Fruit fly (Drosophila melanogaster) whole organism, embryonic: ENCODE measurements around the gene CG18135.
A peak's percentile ranks its signal among the peaks of the same experiment; 100 is the strongest.

ENCODE experiments used
- ATbp ChIP-seq: fragments of 200-800 bp; sonication (Bioruptor generic); optimal IDR thresholded peaks from 2 replicates; lab custom pipeline; 2017; ENCODE audit warnings: missing biosample characterization, mild to moderate bottlenecking, missing genetic modification characterization, missing genetic modification reagents
- CG11504 ChIP-seq: fragments of 200-800 bp; sonication (Bioruptor generic); optimal IDR thresholded peaks from 3 replicates; lab custom pipeline; 2019; ENCODE audit warnings: missing biosample characterization, mild to moderate bottlenecking, missing genetic modification characterization, moderate library complexity
- CG11723 ChIP-seq: fragments of 200-800 bp; sonication (Bioruptor generic); optimal IDR thresholded peaks from 2 replicates; lab custom pipeline; 2017; ENCODE audit warnings: missing biosample characterization, mild to moderate bottlenecking, missing genetic modification characterization
- CG12659 ChIP-seq: fragments of 200-800 bp; sonication (Bioruptor generic); optimal IDR thresholded peaks from 3 replicates; lab custom pipeline; 2017; ENCODE audit warnings: mild to moderate bottlenecking, missing biosample characterization, missing genetic modification reagents, missing genetic modification characterization
- CG13775 ChIP-seq: fragments of 200-800 bp; sonication (Bioruptor generic); optimal IDR thresholded peaks from 3 replicates; lab custom pipeline; 2017; ENCODE audit warnings: missing biosample characterization, mild to moderate bottlenecking, missing genetic modification characterization
- CG14710 ChIP-seq: fragments of 200-800 bp; sonication (Bioruptor generic); optimal IDR thresholded peaks from 3 replicates; lab custom pipeline; 2019; ENCODE audit warnings: missing biosample characterization, mild to moderate bottlenecking, missing genetic modification characterization, moderate library complexity
- CG15011 ChIP-seq: fragments of 200-800 bp; sonication (Bioruptor generic); optimal IDR thresholded peaks from 3 replicates; lab custom pipeline; 2018; ENCODE audit warnings: missing biosample characterization, mild to moderate bottlenecking, missing genetic modification characterization
- CG15269 ChIP-seq: fragments of 200-800 bp; sonication (Bioruptor generic); optimal IDR thresholded peaks from 2 replicates; lab custom pipeline; 2018; ENCODE audit warnings: missing biosample characterization, mild to moderate bottlenecking, missing genetic modification characterization, moderate library complexity
- CG16863 ChIP-seq: fragments of 200-800 bp; sonication (Bioruptor generic); optimal IDR thresholded peaks from 3 replicates; lab custom pipeline; 2016; ENCODE audit warnings: missing biosample characterization, missing genetic modification characterization
- CG18262 ChIP-seq: fragments of 200-800 bp; optimal IDR thresholded peaks from 3 replicates; lab custom pipeline; 2019; ENCODE audit warnings: missing biosample characterization, mild to moderate bottlenecking, missing genetic modification characterization, moderate library complexity
- CG18599 ChIP-seq: fragments of 200-800 bp; sonication (Bioruptor generic); optimal IDR thresholded peaks from 3 replicates; lab custom pipeline; 2017; ENCODE audit warnings: missing biosample characterization, missing genetic modification characterization, mild to moderate bottlenecking, moderate library complexity, missing genetic modification reagents
- CG32532 ChIP-seq: fragments of 200-800 bp; sonication (Bioruptor generic); IDR thresholded peaks from 2 replicates; pipeline ENCODE4 v1.3.6; 2022; ENCODE audit warnings: missing biosample characterization, missing genetic modification characterization
- CG6813 ChIP-seq: fragments of 200-800 bp; sonication (Bioruptor generic); optimal IDR thresholded peaks from 2 replicates; lab custom pipeline; 2017; ENCODE audit warnings: missing biosample characterization, missing genetic modification characterization, mild to moderate bottlenecking, moderate library complexity, missing genetic modification reagents
- CG6854 ChIP-seq: fragments of 200-800 bp; sonication (Bioruptor generic); optimal IDR thresholded peaks from 3 replicates; lab custom pipeline; 2017; ENCODE audit warnings: missing biosample characterization, mild to moderate bottlenecking, missing genetic modification characterization
- CG7357 ChIP-seq: fragments of 200-800 bp; sonication (Bioruptor generic); IDR thresholded peaks from 3 replicates; pipeline ENCODE4 v1.3.6; 2022; ENCODE audit warnings: missing biosample characterization, missing genetic modification characterization
- CG9609 ChIP-seq: fragments of 200-800 bp; sonication (Bioruptor generic); optimal IDR thresholded peaks from 3 replicates; lab custom pipeline; 2016; ENCODE audit warnings: missing biosample characterization, missing genetic modification characterization
- CG9727 ChIP-seq: fragments of 200-800 bp; sonication (Bioruptor generic); optimal IDR thresholded peaks from 3 replicates; lab custom pipeline; 2017; ENCODE audit warnings: missing biosample characterization, mild to moderate bottlenecking, missing genetic modification characterization
- D19A ChIP-seq: fragments of 200-800 bp; optimal IDR thresholded peaks from 3 replicates; lab custom pipeline; 2019; ENCODE audit warnings: missing biosample characterization, mild to moderate bottlenecking, missing genetic modification characterization, moderate library complexity
- Deaf1 ChIP-seq: fragments of 200-800 bp; optimal IDR thresholded peaks from 3 replicates; lab custom pipeline; 2019; ENCODE audit warnings: missing biosample characterization, mild to moderate bottlenecking, missing genetic modification characterization, moderate library complexity
- Eip74EF ChIP-seq, 2 experiments: fragments of 200-800 bp in 1 of 2; fragments of >200 bp in 1 of 2; sonication (Bioruptor generic) in 1 of 2; optimal IDR thresholded peaks; 2 replicates each; lab custom pipeline; 2017 to 2019; ENCODE audit warnings: missing biosample characterization in 2 of 2, missing genetic modification characterization in 2 of 2, mild to moderate bottlenecking in 1 of 2, moderate library complexity in 1 of 2
- HHEX ChIP-seq: fragments of 200-800 bp; sonication (Bioruptor generic); optimal IDR thresholded peaks from 3 replicates; lab custom pipeline; 2017; ENCODE audit warnings: missing biosample characterization, mild to moderate bottlenecking, missing genetic modification characterization, missing genetic modification reagents
- HmgD ChIP-seq: fragments of 200-800 bp; sonication (Bioruptor generic); optimal IDR thresholded peaks from 3 replicates; lab custom pipeline; 2016; ENCODE audit warnings: missing biosample characterization, missing genetic modification characterization
- Hr78 ChIP-seq, 2 experiments: fragments of 200-800 bp in 1 of 2; fragments of >200 bp in 1 of 2; sonication (Bioruptor generic) in 1 of 2; optimal IDR thresholded peaks; 2 replicates each; lab custom pipeline; 2017 to 2019; ENCODE audit warnings: missing biosample characterization in 2 of 2, missing genetic modification characterization in 2 of 2, mild to moderate bottlenecking in 1 of 2, moderate library complexity in 1 of 2
- Kr ChIP-seq: fragments of 200-800 bp; sonication (Bioruptor generic); optimal IDR thresholded peaks from 2 replicates; lab custom pipeline; 2017; ENCODE audit warnings: missing biosample characterization, mild to moderate bottlenecking, missing genetic modification characterization
- Meics ChIP-seq: fragments of 200-800 bp; sonication (Bioruptor generic); optimal IDR thresholded peaks from 2 replicates; lab custom pipeline; 2017; ENCODE audit warnings: missing biosample characterization, mild to moderate bottlenecking, missing genetic modification characterization
- Myb ChIP-seq: fragments of 200-800 bp; sonication (Bioruptor generic); optimal IDR thresholded peaks from 2 replicates; lab custom pipeline; 2016; ENCODE audit warnings: missing biosample characterization, missing genetic modification characterization
- NC2α ChIP-seq: fragments of 200-800 bp; sonication (Bioruptor generic); optimal IDR thresholded peaks from 2 replicates; lab custom pipeline; 2016; ENCODE audit warnings: missing biosample characterization, missing genetic modification characterization
- Oli ChIP-seq: fragments of 200-800 bp; sonication (Bioruptor generic); optimal IDR thresholded peaks from 2 replicates; lab custom pipeline; 2018; ENCODE audit warnings: missing biosample characterization, mild to moderate bottlenecking, missing genetic modification characterization, moderate library complexity
- Poxn ChIP-seq: fragments of 200-800 bp; sonication (Bioruptor generic); IDR thresholded peaks from 2 replicates; pipeline ENCODE4 v1.3.6; 2022; ENCODE audit warnings: missing biosample characterization, missing genetic modification characterization
- Rfx ChIP-seq: fragments of 200-800 bp; sonication (Bioruptor generic); IDR thresholded peaks from 2 replicates; pipeline ENCODE4 v1.3.6; 2022; ENCODE audit warnings: missing biosample characterization, missing genetic modification characterization
- Sox100B ChIP-seq: fragments of 200-800 bp; sonication (Bioruptor generic); optimal IDR thresholded peaks from 3 replicates; lab custom pipeline; 2018; ENCODE audit warnings: missing biosample characterization, mild to moderate bottlenecking, missing genetic modification characterization
- Sox102F ChIP-seq: fragments of 200-800 bp; sonication (Bioruptor generic); optimal IDR thresholded peaks from 2 replicates; lab custom pipeline; 2018; ENCODE audit warnings: missing biosample characterization, mild to moderate bottlenecking, missing genetic modification characterization, moderate library complexity
- Usf ChIP-seq: fragments of 200-800 bp; sonication (Bioruptor generic); optimal IDR thresholded peaks from 2 replicates; lab custom pipeline; 2017; ENCODE audit warnings: missing genotype, missing biosample characterization, missing genetic modification characterization
- YL-1 ChIP-seq: fragments of 200-800 bp; sonication (Bioruptor generic); optimal IDR thresholded peaks from 3 replicates; lab custom pipeline; 2017; ENCODE audit warnings: missing biosample characterization, mild to moderate bottlenecking, missing genetic modification characterization
- chm ChIP-seq: fragments of 200-800 bp; sonication (Bioruptor generic); IDR thresholded peaks from 2 replicates; pipeline ENCODE4 v1.3.6; 2022; ENCODE audit warnings: missing biosample characterization, missing genetic modification characterization
- disco-r ChIP-seq: fragments of 200-800 bp; sonication (Bioruptor generic); optimal IDR thresholded peaks from 2 replicates; lab custom pipeline; 2016; ENCODE audit warnings: missing biosample characterization, missing genetic modification characterization
- ftz-f1 ChIP-seq: fragments of 200-800 bp; sonication (Bioruptor generic); optimal IDR thresholded peaks from 2 replicates; lab custom pipeline; 2016; ENCODE audit warnings: missing biosample characterization, missing genetic modification characterization
- gem ChIP-seq: fragments of 200-800 bp; sonication (Bioruptor generic); optimal IDR thresholded peaks from 2 replicates; lab custom pipeline; 2019; ENCODE audit warnings: missing biosample characterization, mild to moderate bottlenecking, missing genetic modification characterization, moderate library complexity
- gt ChIP-seq: fragments of 200-800 bp; sonication (Bioruptor generic); IDR thresholded peaks from 2 replicates; pipeline ENCODE4 v1.3.6; 2022; ENCODE audit warnings: missing biosample characterization, missing genetic modification characterization
- hkb ChIP-seq, 2 experiments: fragments of 200-800 bp in 1 of 2; fragments of >200 bp in 1 of 2; sonication (Bioruptor generic) in 1 of 2; IDR thresholded peaks in 1 of 2; optimal IDR thresholded peaks in 1 of 2; 2 replicates each; pipeline versions ENCODE4 v1.3.6 to Lab custom; 2017 to 2022; ENCODE audit warnings: missing biosample characterization in 1 of 2, missing genetic modification characterization in 1 of 2
- lab ChIP-seq: fragments of 200-800 bp; sonication (Bioruptor generic); optimal IDR thresholded peaks from 3 replicates; lab custom pipeline; 2017; ENCODE audit warnings: missing biosample characterization, missing genetic modification characterization, mild to moderate bottlenecking, moderate library complexity, missing genetic modification reagents
- maf-S ChIP-seq: fragments of 200-800 bp; sonication (Bioruptor generic); optimal IDR thresholded peaks from 2 replicates; lab custom pipeline; 2016; ENCODE audit warnings: missing biosample characterization, missing genetic modification characterization
- mld ChIP-seq: fragments of 200-800 bp; sonication (Bioruptor generic); IDR thresholded peaks from 3 replicates; pipeline ENCODE4 v1.3.6; 2022; ENCODE audit warnings: missing biosample characterization, missing genetic modification characterization; ENCODE audit not compliant: partially characterized antibody
- onecut ChIP-seq: fragments of 200-800 bp; sonication (Bioruptor generic); IDR thresholded peaks from 2 replicates; pipeline ENCODE4 v1.3.6; 2022; ENCODE audit warnings: missing biosample characterization, missing genetic modification characterization
- salm ChIP-seq: fragments of 200-800 bp; sonication (Bioruptor generic); optimal IDR thresholded peaks from 2 replicates; lab custom pipeline; 2018; ENCODE audit warnings: missing biosample characterization, mild to moderate bottlenecking, missing genetic modification characterization
- scrt ChIP-seq: fragments of 200-800 bp; sonication (Bioruptor generic); optimal IDR thresholded peaks from 2 replicates; lab custom pipeline; 2018; ENCODE audit warnings: missing biosample characterization, mild to moderate bottlenecking, missing genetic modification characterization, moderate library complexity
- stc ChIP-seq: fragments of 200-800 bp; sonication (Bioruptor generic); IDR thresholded peaks from 2 replicates; pipeline ENCODE4 v1.3.6; 2022; ENCODE audit warnings: missing biosample characterization, missing genetic modification characterization

Gene CG18135

DNA sequence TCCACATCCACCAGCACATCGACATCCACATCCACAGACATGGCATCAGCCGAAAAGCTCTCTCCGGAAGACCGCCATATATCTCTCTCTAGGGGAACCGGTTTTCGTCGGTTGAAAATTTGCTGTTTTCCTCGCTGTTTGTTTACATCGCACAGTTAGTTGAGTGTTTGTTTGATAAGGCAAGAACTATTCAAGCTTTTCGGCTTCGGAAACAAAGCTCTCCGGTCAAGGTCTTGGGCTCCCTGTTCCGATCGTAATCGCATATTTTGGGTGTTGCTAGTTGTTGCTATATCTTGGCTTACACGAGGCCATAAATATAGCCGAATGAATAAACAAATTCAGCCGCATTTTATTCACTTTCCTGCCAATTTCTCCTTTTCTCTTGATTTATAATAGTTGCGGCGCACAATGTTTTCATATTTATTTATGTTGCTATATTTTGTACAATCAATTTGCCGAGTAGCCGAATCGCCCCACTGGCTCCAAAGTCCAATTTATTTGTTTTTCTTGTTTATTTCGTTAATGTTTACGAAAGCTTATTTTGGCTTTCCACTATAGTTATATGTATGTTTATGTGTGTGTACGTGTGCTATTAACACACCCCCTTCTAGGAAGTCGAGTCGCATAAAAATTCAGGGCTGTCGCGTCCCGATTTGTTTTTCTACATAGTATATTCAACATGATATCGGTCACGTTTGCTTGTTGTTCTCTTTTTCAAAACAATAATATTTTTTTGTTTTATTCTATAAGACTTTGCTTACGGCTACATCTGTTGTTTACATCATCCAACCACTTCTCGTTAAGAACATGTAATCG is 1.1 kb downstream of the CG18135 start (continued):
- TF ChIP-seq gem (tag; lab: Kevin White, UChicago) (peak; percentile 82), Sox100B (peak; percentile 60), CG13775 (GFP tag; lab: Kevin White, UChicago) (no peak), CG11504 (tag; lab: Kevin White, UChicago) (peak; percentile 25), CG18262 (tag; lab: Kevin White, UChicago) (no peak), stc (no peak), Kr (GFP tag; lab: Kevin White, UChicago) (no peak), CG32532 (GFP tag; lab: Robert Waterston, UW) (peak; percentile 46; the same call in 1 of the 2 replicates), CG9727 (peak; percentile 65), disco-r (no peak), Oli (tag; lab: Kevin White, UChicago) (no peak), Myb (GFP tag; lab: Kevin White, UChicago) (no peak), Usf (GFP tag; lab: Kevin White, UChicago) (no peak), scrt (GFP tag; lab: Kevin White, UChicago) (peak; percentile 27), ATbp (peak; percentile 1), maf-S (GFP tag; lab: Kevin White, UChicago) (no peak), CG6813 (GFP tag; lab: Kevin White, UChicago) (peak; percentile 53), CG16863 (GFP tag; lab: Kevin White, UChicago) (no peak), HmgD (no peak), mld (GFP tag; lab: Robert Waterston, UW) (no peak), Rfx (GFP tag; lab: Robert Waterston, UW) (peak; percentile 27; the same call in 1 of the 2 replicates), CG11723 (GFP tag; lab: Kevin White, UChicago) (peak; percentile 35), salm (tag; lab: Kevin White, UChicago) (no peak), hkb (optimal IDR thresholded peaks at IDR 0.05; lab: Kevin White, UChicago) (no peak), hkb (GFP tag; IDR thresholded peaks at IDR 0.05; lab: Robert Waterston, UW) (peak; percentile 31; the same call in 1 of the 2 replicates), ftz-f1 (peak; percentile 88), CG14710 (tag; lab: Kevin White, UChicago) (no peak), CG12659 (GFP tag; lab: Kevin White, UChicago) (peak; percentile 35), Deaf1 (tag; lab: Kevin White, UChicago) (peak; percentile 81), CG15269 (tag; lab: Kevin White, UChicago) (peak; percentile 19), onecut (GFP tag; lab: Robert Waterston, UW) (no peak), Hr78 (GFP tag; optimal IDR thresholded peaks at IDR 0.05; lab: Kevin White, UChicago) (peak in 1 of 2 experiments; percentile 68), CG15011 (peak; percentile 44), Sox102F (no peak), YL-1 (GFP tag; lab: Kevin White, UChicago) (peak; percentile 27), CG18599 (GFP tag; lab: Kevin White, UChicago) (peak; percentile 43), NC2α (GFP tag; lab: Kevin White, UChicago) (no peak), CG9609 (GFP tag; lab: Kevin White, UChicago) (no peak), Poxn (GFP tag; lab: Robert Waterston, UW) (no peak), HHEX (GFP tag; lab: Kevin White, UChicago) (peak; percentile 70), Eip74EF (GFP tag; optimal IDR thresholded peaks at IDR 0.05; lab: Kevin White, UChicago) (peak in 1 of 2 experiments; percentile 41), lab (peak; percentile 27), gt (no peak), CG6854 (GFP tag; lab: Kevin White, UChicago) (peak; percentile 71), chm (no peak), Meics (GFP tag; lab: Kevin White, UChicago) (peak; percentile 65), CG7357 (GFP tag; lab: Robert Waterston, UW) (no peak), D19A (tag; lab: Kevin White, UChicago) (no peak)
